Fruit fly (Drosophila melanogaster) whole organism, prepupa: ENCODE results near the gene Alg9.

Experiments used
- CG10669 ChIP-seq: fragments of 200-800 bp; sonication (Bioruptor generic); optimal IDR thresholded peaks from 3 replicates; lab custom pipeline; 2018; ENCODE audit warnings: missing biosample characterization, mild to moderate bottlenecking, missing genetic modification characterization, moderate library complexity
- CG15336 ChIP-seq: fragments of 200-800 bp; sonication (Bioruptor generic); IDR thresholded peaks from 2 replicates; pipeline ENCODE4 v1.3.6; 2022; ENCODE audit warnings: missing biosample characterization, missing genetic modification characterization
- CG3919 ChIP-seq: fragments of 200-800 bp; sonication (Bioruptor generic); optimal IDR thresholded peaks from 3 replicates; lab custom pipeline; 2016; ENCODE audit warnings: missing biosample characterization, missing genetic modification characterization
- CG6163 ChIP-seq: fragments of 200-800 bp; sonication (Bioruptor generic); IDR thresholded peaks from 3 replicates; pipeline ENCODE4 v1.3.6; 2022; ENCODE audit warnings: missing biosample characterization, missing genetic modification characterization
- Ets96B ChIP-seq: fragments of 200-800 bp; optimal IDR thresholded peaks from 2 replicates; lab custom pipeline; 2019; ENCODE audit warnings: missing biosample characterization, mild to moderate bottlenecking, missing genetic modification characterization, moderate library complexity
- Sox15 ChIP-seq: fragments of 200-800 bp; sonication (Bioruptor generic); optimal IDR thresholded peaks from 3 replicates; lab custom pipeline; 2016; ENCODE audit warnings: missing biosample characterization, missing genetic modification characterization
- net ChIP-seq: fragments of 200-800 bp; sonication (Bioruptor generic); optimal IDR thresholded peaks from 3 replicates; lab custom pipeline; 2016; ENCODE audit warnings: missing biosample characterization, missing genetic modification characterization
- spab ChIP-seq: fragments of 200-800 bp; sonication (Bioruptor generic); optimal IDR thresholded peaks from 2 replicates; lab custom pipeline; 2017; ENCODE audit warnings: missing biosample characterization, mild to moderate bottlenecking, missing genetic modification characterization, missing genetic modification reagents
- ss ChIP-seq, 2 experiments: fragments of 200-800 bp; sonication (Bioruptor generic); optimal IDR thresholded peaks; 2 replicates in 1 of 2; 3 replicates in 1 of 2; lab custom pipeline; 2017 to 2018; ENCODE audit warnings: mild to moderate bottlenecking in 2 of 2, missing biosample characterization in 2 of 2, missing genetic modification characterization in 2 of 2, moderate library complexity in 1 of 2

DNA sequence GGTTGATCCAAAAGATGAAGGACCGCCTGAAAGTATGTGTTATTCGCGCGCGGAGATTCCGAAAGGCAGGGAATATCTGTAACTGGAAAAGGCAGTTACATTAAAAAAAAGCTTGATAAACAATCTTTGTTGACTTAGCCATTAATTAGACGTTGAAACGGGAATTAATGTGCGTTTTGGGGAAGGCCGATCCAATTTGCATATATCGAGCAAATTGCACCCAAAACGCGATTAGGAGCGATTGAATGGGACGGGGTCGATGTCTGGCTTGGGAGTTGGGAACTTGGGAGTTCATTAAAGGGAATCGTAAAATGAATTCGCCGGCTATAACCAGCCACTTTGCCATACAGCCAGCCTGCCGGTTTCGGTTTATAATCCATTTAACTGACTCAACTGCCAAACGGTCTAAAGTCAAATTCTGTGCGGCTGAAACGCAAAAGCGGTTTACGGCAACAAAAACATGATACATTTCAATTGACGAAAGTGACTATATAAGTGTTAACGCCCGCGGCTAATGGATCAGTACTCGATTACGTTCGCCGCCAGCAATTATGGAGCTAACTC is 20.2 kb downstream of the Alg9 start, which contains the start of gene CG11854:
- TF ChIP-seq ss (GFP tag; optimal IDR thresholded peaks at IDR 0.05; lab: Kevin White, UChicago) (no peak), spab (GFP tag; lab: Kevin White, UChicago) (no peak), CG6163 (GFP tag; lab: Robert Waterston, UW) (no peak), CG15336 (no peak), Ets96B (tag; lab: Kevin White, UChicago) (no peak), Sox15 (GFP tag; lab: Kevin White, UChicago) (no peak), net (GFP tag; lab: Kevin White, UChicago) (no peak), CG10669 (GFP tag; lab: Kevin White, UChicago) (no peak), CG3919 (GFP tag; lab: Kevin White, UChicago) (no peak)
